Worm (Caenorhabditis elegans) whole organism, mixed stage, embryonic: ENCODE results near the gene K08H2.3.

Source experiments
- ces-1 ChIP-seq: fragments of 150-350 bp; optimal IDR thresholded peaks from 2 replicates; lab custom pipeline; 2014; ENCODE audit warnings: missing biosample characterization, missing genetic modification reagents, missing genetic modification characterization
- nhr-2 ChIP-seq: fragments of 150-350 bp; optimal IDR thresholded peaks from 2 replicates; lab custom pipeline; 2014; ENCODE audit warnings: missing biosample characterization, missing genetic modification characterization
- pha-4 ChIP-seq: fragments of 150-350 bp; optimal IDR thresholded peaks from 2 replicates; lab custom pipeline; 2018; ENCODE audit warnings: missing biosample characterization, missing genetic modification reagents, missing genetic modification characterization
- unc-39 ChIP-seq: fragments of 150-350 bp; optimal IDR thresholded peaks from 2 replicates; lab custom pipeline; 2014; ENCODE audit warnings: missing biosample characterization, missing genetic modification characterization

DNA sequence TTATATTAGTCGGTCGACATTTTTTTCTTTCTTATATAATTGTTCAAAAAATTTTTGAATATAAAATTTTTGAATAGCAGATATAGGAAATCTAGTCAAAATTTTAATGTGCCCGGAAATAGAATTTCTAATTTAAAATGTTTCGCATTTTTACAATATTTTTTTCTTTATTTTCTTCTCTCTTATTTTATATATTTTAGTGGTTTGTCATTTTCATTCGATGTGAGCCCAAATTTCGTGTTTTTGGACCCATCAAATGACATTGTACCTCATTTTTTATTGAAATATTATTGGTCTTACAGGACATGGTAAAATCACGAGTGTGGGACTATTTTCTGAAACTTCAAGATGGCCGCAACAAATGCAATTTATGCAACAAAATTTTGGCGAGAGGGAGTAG is 25.0 kb downstream of the K08H2.3 start, which contains the start of gene K09A11.1:
- TF ChIP-seq pha-4 (no peak), ces-1 (GFP tag; lab: Kevin White, UChicago) (no peak), nhr-2 (tag; lab: Kevin White, UChicago) (no peak), unc-39 (tag; lab: Kevin White, UChicago) (no peak)
